Fruit fly (Drosophila melanogaster): ENCODE results near the gene Jhbp1.

Jhbp1 gene

DNA sequence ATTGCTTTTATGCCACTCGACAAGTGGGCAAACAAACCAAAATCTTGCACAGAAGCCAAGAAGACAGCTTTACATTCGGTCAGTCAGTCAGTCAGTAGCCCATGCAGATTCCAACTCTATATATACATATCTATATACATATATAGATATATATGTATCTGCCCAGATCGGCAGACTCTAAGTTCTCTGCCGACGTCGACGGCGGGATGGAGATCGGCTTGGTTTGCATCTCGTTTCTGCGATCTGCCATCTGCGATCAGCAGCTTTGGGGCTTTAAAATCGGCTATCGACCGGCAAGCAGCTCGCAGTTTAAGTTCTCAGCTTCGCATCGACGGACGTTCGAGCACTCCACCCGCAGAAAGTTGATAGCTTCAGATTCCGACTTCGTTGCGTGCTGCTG is at the start of gene Jhbp1:
Gene Jhbp1, plus strand, starts transcription at position 301 of the 400 bp plus-strand sequence.
- no peak for TF ChIP-seq Pif1A (GFP tag; optimal IDR thresholded peaks at IDR 0.05)
- TF ChIP-seq CG12605 (GFP tag; IDR thresholded peaks at IDR 0.05): no peak
- no peak for TF ChIP-seq CG10348 (GFP tag; IDR thresholded peaks at IDR 0.05)
- TF ChIP-seq CG8301 (tag; optimal IDR thresholded peaks at IDR 0.05): no peak
- no peak for TF ChIP-seq fd96Ca (GFP tag; IDR thresholded peaks at IDR 0.05)
- no peak for TF ChIP-seq CG15710 (tag; optimal IDR thresholded peaks at IDR 0.05)
- TF ChIP-seq CG8159 (tag; optimal IDR thresholded peaks at IDR 0.05): no peak
- TF ChIP-seq Ets98B (GFP tag; IDR thresholded peaks at IDR 0.05): no peak
- no peak for TF ChIP-seq rn (GFP tag; IDR thresholded peaks at IDR 0.05)
- no peak for TF ChIP-seq CG34367 (tag; optimal IDR thresholded peaks at IDR 0.05)
- no peak for TF ChIP-seq CG32121 (GFP tag; IDR thresholded peaks at IDR 0.05)
- no peak for TF ChIP-seq gl (tag; optimal IDR thresholded peaks at IDR 0.05)
- TF ChIP-seq CG17806 (tag; optimal IDR thresholded peaks at IDR 0.05): no peak

DNA sequence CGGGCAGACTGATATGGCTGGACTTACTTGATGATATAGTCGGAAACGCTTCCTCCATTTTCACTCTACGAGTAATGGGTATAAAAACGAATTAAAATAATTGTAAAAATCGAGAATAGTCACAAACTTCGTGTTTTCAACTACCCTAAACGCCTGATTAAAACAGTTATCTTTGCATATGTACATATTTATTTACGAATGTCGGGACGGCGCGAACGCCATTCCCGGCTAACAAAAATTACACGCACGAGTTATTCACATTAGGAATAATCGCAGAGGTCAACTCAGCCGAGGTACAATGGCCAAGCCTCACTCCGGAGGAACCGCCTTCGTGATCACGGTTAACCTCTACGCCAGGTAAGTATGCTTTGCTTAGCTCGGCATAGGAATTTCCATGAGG is 17.5 kb upstream of the Jhbp1 start:
- TF ChIP-seq CG12605 (GFP tag; IDR thresholded peaks at IDR 0.05) (no peak), CG34367 (tag; optimal IDR thresholded peaks at IDR 0.05) (no peak), CG13204 (GFP tag; optimal IDR thresholded peaks at IDR 0.05) (no peak), gl (tag; optimal IDR thresholded peaks at IDR 0.05) (no peak), CG8159 (tag; optimal IDR thresholded peaks at IDR 0.05) (no peak), CG17806 (tag; optimal IDR thresholded peaks at IDR 0.05) (no peak), CG4496 (GFP tag; IDR thresholded peaks at IDR 0.05) (no peak), Snoo (tag; optimal IDR thresholded peaks at IDR 0.05) (no peak), CG10348 (GFP tag; IDR thresholded peaks at IDR 0.05) (no peak), Pif1B (GFP tag; optimal IDR thresholded peaks at IDR 0.05) (no peak), CG15710 (tag; optimal IDR thresholded peaks at IDR 0.05) (no peak), rn (GFP tag; IDR thresholded peaks at IDR 0.05) (no peak), fd96Ca (GFP tag; IDR thresholded peaks at IDR 0.05) (no peak), CG32121 (GFP tag; IDR thresholded peaks at IDR 0.05) (no peak), CG8301 (tag; optimal IDR thresholded peaks at IDR 0.05) (no peak)

DNA sequence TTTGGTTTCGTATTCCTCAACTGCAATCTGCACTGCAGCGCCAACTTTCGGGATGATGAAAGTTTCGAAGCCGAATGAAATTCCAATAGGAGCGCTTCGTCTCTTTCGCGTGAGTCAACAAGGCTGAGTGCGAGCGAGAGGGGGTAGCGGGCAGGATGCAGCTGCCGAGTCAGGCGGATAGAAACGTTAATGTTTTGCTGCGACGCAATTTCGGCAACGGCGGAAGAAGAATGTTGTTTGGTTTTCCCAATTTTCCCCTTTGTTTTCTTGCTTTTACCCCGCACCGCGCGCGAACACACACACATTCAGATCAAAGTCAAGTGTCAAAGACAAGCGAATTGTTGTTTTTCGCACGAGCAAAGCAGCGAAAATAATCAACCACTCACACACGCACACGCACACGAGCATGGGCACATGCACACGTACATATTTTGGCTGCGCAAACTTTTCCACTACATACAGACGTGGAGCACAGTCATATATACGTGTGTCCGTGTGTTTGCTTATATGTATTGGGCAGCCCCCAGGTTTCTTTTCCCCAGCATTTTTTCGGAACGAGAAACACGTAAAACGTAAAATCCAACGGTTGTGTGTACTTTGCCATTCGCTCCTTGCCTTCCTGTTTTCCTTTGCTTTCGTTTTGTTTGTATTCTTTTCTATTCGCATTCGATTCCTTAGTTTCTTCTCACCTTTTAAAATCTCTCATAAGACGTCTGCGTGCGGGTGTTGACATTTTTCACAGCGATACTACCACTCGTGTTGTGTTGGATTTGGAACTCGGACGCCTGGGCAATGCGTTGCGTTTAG is 13.3 kb upstream of the Jhbp1 start:
- no peak for TF ChIP-seq CG14655 (GFP tag; optimal IDR thresholded peaks at IDR 0.05)
- no peak for TF ChIP-seq Snoo (tag; optimal IDR thresholded peaks at IDR 0.05)
- TF ChIP-seq CG9948 (tag; optimal IDR thresholded peaks at IDR 0.05): no peak
- peak; percentile 52 for TF ChIP-seq EcR (GFP tag; optimal IDR thresholded peaks at IDR 0.05)

DNA sequence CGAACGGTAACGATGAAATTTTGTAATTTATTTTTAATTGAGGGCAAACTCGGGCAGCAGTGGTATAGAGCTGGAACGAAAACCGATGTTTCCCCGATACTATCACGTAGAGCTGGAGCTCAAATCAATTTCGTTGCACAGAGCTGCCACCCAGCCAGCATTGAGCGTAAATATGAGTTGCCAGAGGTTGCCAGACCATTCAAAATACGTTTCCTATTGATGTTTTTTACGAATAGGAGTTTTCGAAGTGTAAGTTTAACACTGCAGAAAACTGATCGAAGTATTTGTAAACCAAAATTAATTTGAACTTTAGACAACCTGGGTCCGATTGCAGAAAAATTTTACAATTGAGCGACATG is 12.7 kb upstream of the Jhbp1 start, which contains the start of gene Ubc6:
Gene Ubc6, minus strand, starts transcription at position 112 of the 359 bp plus-strand sequence.
- TF ChIP-seq CG32121 (GFP tag; IDR thresholded peaks at IDR 0.05) (no peak), CG13204 (GFP tag; optimal IDR thresholded peaks at IDR 0.05) (no peak), D1 (tag; optimal IDR thresholded peaks at IDR 0.05) (peak; percentile 30), CG15710 (tag; optimal IDR thresholded peaks at IDR 0.05) (peak; percentile 21), CG34367 (tag; optimal IDR thresholded peaks at IDR 0.05) (peak; percentile 1), rn (GFP tag; IDR thresholded peaks at IDR 0.05) (no peak), Pif1A (GFP tag; optimal IDR thresholded peaks at IDR 0.05) (peak; percentile 15), CG9948 (tag; optimal IDR thresholded peaks at IDR 0.05) (no peak), CG8159 (tag; optimal IDR thresholded peaks at IDR 0.05) (peak; percentile 15), Pif1B (GFP tag; optimal IDR thresholded peaks at IDR 0.05) (peak; percentile 30), CG12605 (GFP tag; IDR thresholded peaks at IDR 0.05) (no peak), Ets98B (GFP tag; IDR thresholded peaks at IDR 0.05) (no peak)

DNA sequence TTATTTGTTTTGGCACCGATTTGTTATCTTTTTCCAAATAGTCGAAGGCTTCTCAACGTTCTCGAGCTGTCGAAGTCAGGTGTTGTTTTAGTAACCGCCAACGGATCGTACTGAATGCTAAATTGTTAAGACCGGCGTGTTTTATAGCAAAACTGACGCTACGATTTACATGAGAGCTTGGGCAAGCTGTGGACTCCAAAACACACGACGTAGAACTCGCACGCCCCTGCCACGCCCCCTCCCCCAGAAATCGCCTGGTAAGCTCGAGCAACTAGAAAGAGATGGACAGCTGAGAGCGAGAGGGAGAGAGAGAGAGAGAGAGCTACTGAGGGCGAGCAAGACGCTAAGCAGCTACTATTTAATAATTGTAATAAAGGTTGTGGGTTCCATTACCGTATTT is 10.1 kb upstream of the Jhbp1 start, which contains the start of gene Jhbp3:
Gene Jhbp3, minus strand, starts transcription at position 101 of the 400 bp plus-strand sequence.
- TF ChIP-seq CG12605 (GFP tag; IDR thresholded peaks at IDR 0.05) (no peak), Snoo (tag; optimal IDR thresholded peaks at IDR 0.05) (no peak), EcR (GFP tag; optimal IDR thresholded peaks at IDR 0.05) (no peak), CG15710 (tag; optimal IDR thresholded peaks at IDR 0.05) (no peak), CG10348 (GFP tag; IDR thresholded peaks at IDR 0.05) (no peak), CG4496 (GFP tag; IDR thresholded peaks at IDR 0.05) (no peak), CG14655 (GFP tag; optimal IDR thresholded peaks at IDR 0.05) (no peak), CG8301 (tag; optimal IDR thresholded peaks at IDR 0.05) (no peak), Pif1A (GFP tag; optimal IDR thresholded peaks at IDR 0.05) (no peak), fd96Ca (GFP tag; IDR thresholded peaks at IDR 0.05) (no peak), D1 (tag; optimal IDR thresholded peaks at IDR 0.05) (no peak)

DNA sequence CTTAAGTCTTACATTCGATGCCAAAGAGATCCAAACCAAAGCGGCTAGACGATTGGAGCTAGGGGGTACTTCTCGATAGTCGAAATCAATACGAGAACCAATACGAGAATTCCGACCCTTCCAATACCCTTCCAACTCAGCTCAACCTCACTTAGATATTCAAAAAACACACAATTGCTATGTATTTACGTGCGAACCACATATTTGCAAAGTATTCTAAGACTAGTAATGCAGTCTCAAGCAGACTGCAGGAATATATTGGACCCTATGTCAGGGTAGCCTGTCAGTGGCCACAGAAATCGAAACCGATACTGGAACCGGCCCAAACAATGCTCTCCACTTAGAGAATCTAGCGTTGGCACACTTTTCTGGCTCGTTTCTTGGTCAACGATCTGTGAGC is 7.4 kb upstream of the Jhbp1 start:
- TF ChIP-seq CG8301 (tag; optimal IDR thresholded peaks at IDR 0.05) (peak; percentile 72), CG15710 (tag; optimal IDR thresholded peaks at IDR 0.05) (no peak), CG13204 (GFP tag; optimal IDR thresholded peaks at IDR 0.05) (no peak), CG17806 (tag; optimal IDR thresholded peaks at IDR 0.05) (no peak), EcR (GFP tag; optimal IDR thresholded peaks at IDR 0.05) (no peak), CG32121 (GFP tag; IDR thresholded peaks at IDR 0.05) (peak; percentile 64), CG8159 (tag; optimal IDR thresholded peaks at IDR 0.05) (no peak), Snoo (tag; optimal IDR thresholded peaks at IDR 0.05) (no peak), CG9948 (tag; optimal IDR thresholded peaks at IDR 0.05) (no peak), fd96Ca (GFP tag; IDR thresholded peaks at IDR 0.05) (peak; percentile 55; the same call in 2 of the 3 replicates), CG34367 (tag; optimal IDR thresholded peaks at IDR 0.05) (no peak), CG14655 (GFP tag; optimal IDR thresholded peaks at IDR 0.05) (peak; percentile 73), CG12605 (GFP tag; IDR thresholded peaks at IDR 0.05) (0 out of 2 replicates have a peak, but pooled peaks have one; percentile 30), CG4496 (GFP tag; IDR thresholded peaks at IDR 0.05) (peak; percentile 55; the same call in 2 of the 3 replicates), CG10348 (GFP tag; IDR thresholded peaks at IDR 0.05) (0 out of 2 replicates have a peak, but pooled peaks have one; percentile 30), Ets98B (GFP tag; IDR thresholded peaks at IDR 0.05) (peak; percentile 58), rn (GFP tag; IDR thresholded peaks at IDR 0.05) (peak; percentile 22; the same call in 1 of the 2 replicates), D1 (tag; optimal IDR thresholded peaks at IDR 0.05) (no peak), gl (tag; optimal IDR thresholded peaks at IDR 0.05) (no peak), Pif1B (GFP tag; optimal IDR thresholded peaks at IDR 0.05) (no peak), Pif1A (GFP tag; optimal IDR thresholded peaks at IDR 0.05) (no peak)
